Worm (Caenorhabditis elegans) whole organism, L1 larva: ENCODE results near the gene K02E11.5.
A peak's percentile ranks its signal among the peaks of the same experiment; 100 is the strongest.

ENCODE experiments used
- C34B4.2 ChIP-seq: sonication (generic microtip); optimal IDR thresholded peaks from 2 replicates; lab custom pipeline; 2017; ENCODE audit warnings: mild to moderate bottlenecking, missing genetic modification characterization, missing compliant biosample characterization
- F16B12.6 ChIP-seq: fragments of 150-350 bp; optimal IDR thresholded peaks from 2 replicates; lab custom pipeline; 2014; ENCODE audit warnings: missing biosample characterization, missing genetic modification characterization
- Y116A8C.19 ChIP-seq: sonication (generic microtip); optimal IDR thresholded peaks from 2 replicates; lab custom pipeline; 2016; ENCODE audit warnings: missing compliant biosample characterization, missing genetic modification characterization, borderline replicate concordance
- blmp-1 ChIP-seq: fragments of 150-350 bp; optimal IDR thresholded peaks from 2 replicates; lab custom pipeline; 2014; ENCODE audit warnings: missing biosample characterization, missing genetic modification characterization
- ceh-63 ChIP-seq: fragments of 200-800 bp; sonication (Bioruptor generic); optimal IDR thresholded peaks from 2 replicates; lab custom pipeline; 2018; ENCODE audit warnings: mild to moderate bottlenecking, missing genetic modification characterization, missing compliant biosample characterization
- ceh-8 ChIP-seq: fragments of 200-800 bp; sonication (Bioruptor generic); optimal IDR thresholded peaks from 2 replicates; lab custom pipeline; 2018; ENCODE audit warnings: mild to moderate bottlenecking, missing genetic modification characterization, moderate library complexity, missing compliant biosample characterization
- ces-1 ChIP-seq: fragments of 150-350 bp; optimal IDR thresholded peaks from 2 replicates; lab custom pipeline; 2014; ENCODE audit warnings: missing biosample characterization, missing genetic modification reagents, missing genetic modification characterization
- dpl-1 ChIP-seq, 3 experiments: fragments of 150-350 bp in 2 of 3; sonication (generic microtip) in 1 of 3; optimal IDR thresholded peaks; 2 replicates each; lab custom pipeline; 2014 to 2017; ENCODE audit warnings: missing biosample characterization in 3 of 3, missing genetic modification characterization in 3 of 3, missing genetic modification reagents in 3 of 3
- efl-1 ChIP-seq, 4 experiments: fragments of 150-350 bp; optimal IDR thresholded peaks in 3 of 4; peaks in 1 of 4; 1 replicate in 1 of 4; 2 replicates in 3 of 4; lab custom pipeline; 2014; ENCODE audit warnings: missing biosample characterization in 2 of 4, missing genetic modification characterization in 2 of 4, missing genetic modification reagents in 2 of 4
- egl-13 ChIP-seq: sonication (generic microtip); optimal IDR thresholded peaks from 2 replicates; lab custom pipeline; 2016; ENCODE audit warnings: missing genotype, missing genetic modification reagents, missing genetic modification characterization, missing compliant biosample characterization
- elt-2 ChIP-seq: sonication (generic microtip); optimal IDR thresholded peaks from 2 replicates; lab custom pipeline; 2016; ENCODE audit warnings: missing genetic modification characterization, mild to moderate bottlenecking, inconsistent platforms, missing compliant biosample characterization, missing genetic modification reagents
- fkh-8 ChIP-seq: sonication (generic microtip); optimal IDR thresholded peaks from 2 replicates; lab custom pipeline; 2016; ENCODE audit warnings: mild to moderate bottlenecking, missing genetic modification characterization, missing compliant biosample characterization
- grh-1 ChIP-seq: fragments of 200-800 bp; sonication (Bioruptor generic); IDR thresholded peaks from 2 replicates; pipeline ENCODE4 v1.3.6; 2022; ENCODE audit warnings: missing genetic modification reagents, missing genetic modification characterization, missing compliant biosample characterization
- hlh-17 ChIP-seq: fragments of 200-800 bp; sonication (Bioruptor generic); optimal IDR thresholded peaks from 2 replicates; lab custom pipeline; 2018; ENCODE audit warnings: missing genetic modification characterization, mild to moderate bottlenecking, missing compliant biosample characterization, moderate library complexity, borderline replicate concordance
- jun-1 ChIP-seq: fragments of 150-350 bp; optimal IDR thresholded peaks from 2 replicates; lab custom pipeline; 2014; ENCODE audit warnings: missing biosample characterization, missing genetic modification reagents, missing genetic modification characterization
- lin-13 ChIP-seq: fragments of 150-350 bp; optimal IDR thresholded peaks from 2 replicates; lab custom pipeline; 2014; ENCODE audit warnings: missing biosample characterization, missing genetic modification reagents, missing genetic modification characterization
- lin-14 ChIP-seq: fragments of 200-800 bp; sonication (Bioruptor generic); optimal IDR thresholded peaks from 2 replicates; lab custom pipeline; 2018; ENCODE audit warnings: mild to moderate bottlenecking, missing genetic modification characterization, moderate library complexity, missing compliant biosample characterization
- lin-39 ChIP-seq: fragments of 150-350 bp; optimal IDR thresholded peaks from 2 replicates; lab custom pipeline; 2014; ENCODE audit warnings: missing biosample characterization, missing genetic modification reagents, missing genetic modification characterization
- lir-3 ChIP-seq: sonication (generic microtip); optimal IDR thresholded peaks from 2 replicates; lab custom pipeline; 2016; ENCODE audit warnings: mild to moderate bottlenecking, missing genetic modification characterization, moderate library complexity, missing compliant biosample characterization; ENCODE audit not compliant: poor library complexity
- mab-9 ChIP-seq: fragments of 200-800 bp; sonication (Bioruptor generic); IDR thresholded peaks from 2 replicates; pipeline ENCODE4 v1.3.6; 2022; ENCODE audit warnings: missing genetic modification reagents, missing genetic modification characterization, missing compliant biosample characterization
- mep-1 ChIP-seq: fragments of 150-350 bp; optimal IDR thresholded peaks from 2 replicates; lab custom pipeline; 2014; ENCODE audit warnings: missing biosample characterization, missing genetic modification characterization
- nhr-28 ChIP-seq: fragments of 150-350 bp; optimal IDR thresholded peaks from 2 replicates; lab custom pipeline; 2014; ENCODE audit warnings: missing biosample characterization, missing genetic modification characterization
- nhr-47 ChIP-seq: sonication (generic microtip); optimal IDR thresholded peaks from 2 replicates; lab custom pipeline; 2016; ENCODE audit warnings: mild to moderate bottlenecking, missing genetic modification characterization, moderate library complexity, missing compliant biosample characterization
- nhr-84 ChIP-seq: sonication (generic microtip); optimal IDR thresholded peaks from 2 replicates; lab custom pipeline; 2017; ENCODE audit warnings: missing biosample characterization, missing genetic modification characterization
- nhr-85 ChIP-seq: sonication (generic microtip); peaks from one replicate; lab custom pipeline; 2016; ENCODE audit warnings: missing genetic modification characterization, inconsistent platforms, missing compliant biosample characterization
- pax-3 ChIP-seq: fragments of 200-800 bp; sonication (Bioruptor generic); optimal IDR thresholded peaks from 2 replicates; lab custom pipeline; 2018; ENCODE audit warnings: mild to moderate bottlenecking, missing genetic modification characterization, moderate library complexity, missing compliant biosample characterization
- rnt-1 ChIP-seq: sonication (generic microtip); optimal IDR thresholded peaks from 2 replicates; lab custom pipeline; 2016; ENCODE audit warnings: mild to moderate bottlenecking, missing genetic modification characterization, moderate library complexity, missing compliant biosample characterization
- snpc-4 ChIP-seq: fragments of 150-350 bp; optimal IDR thresholded peaks from 2 replicates; lab custom pipeline; 2014; ENCODE audit warnings: missing biosample characterization, missing genetic modification characterization
- snu-23 ChIP-seq: sonication (generic microtip); optimal IDR thresholded peaks from 2 replicates; lab custom pipeline; 2016; ENCODE audit warnings: missing genetic modification characterization, missing compliant biosample characterization
- tbx-2 ChIP-seq: sonication (generic microtip); optimal IDR thresholded peaks from 2 replicates; lab custom pipeline; 2016; ENCODE audit warnings: missing genetic modification characterization, missing compliant biosample characterization
- unc-30 ChIP-seq: sonication (generic microtip); optimal IDR thresholded peaks from 2 replicates; lab custom pipeline; 2017; ENCODE audit warnings: missing biosample characterization, missing genetic modification characterization
- unc-62 ChIP-seq: fragments of 150-350 bp; optimal IDR thresholded peaks from 2 replicates; lab custom pipeline; 2014; ENCODE audit warnings: missing biosample characterization, missing genetic modification reagents, missing genetic modification characterization
- unc-86 ChIP-seq: sonication (generic microtip); optimal IDR thresholded peaks from 2 replicates; lab custom pipeline; 2016; ENCODE audit warnings: missing genetic modification characterization, missing compliant biosample characterization

Gene K02E11.5

ce11 chrV:14240694-14241201, 11.4 kb upstream of the K02E11.5 start, which contains the start of gene K02E11.10:
K02E11.10 (minus strand) TSS chrV:14241151.
- TF ChIP-seq ceh-8 (GFP tag; lab: Kevin White, UChicago): peak; percentile 25
- TF ChIP-seq jun-1: no peak

ce11 chrV:14243904-14244303, 8.2 kb upstream of the K02E11.5 start, which contains the start of gene sre-7:
sre-7 (plus strand) TSS chrV:14244204.
- no peak for TF ChIP-seq elt-2 (tag; lab: Kevin White, UChicago)

ce11 chrV:14246761-14247160, 5.4 kb upstream of the K02E11.5 start, which contains the start of gene K02E11.3:
K02E11.3 (minus strand) TSS chrV:14246861.
- TF ChIP-seq efl-1 (optimal IDR thresholded peaks at IDR 0.05; lab: Kevin White, UChicago) (no peak), efl-1 (GFP tag; optimal IDR thresholded peaks at IDR 0.05 in 1 of 2; lab: Kevin White, UChicago) (peak in 1 of 2 experiments; percentile 31), ces-1 (no peak), ceh-63 (GFP tag; lab: Kevin White, UChicago) (no peak), tbx-2 (tag; lab: Kevin White, UChicago) (no peak), blmp-1 (tag; lab: Kevin White, UChicago) (no peak), lir-3 (no peak), dpl-1 (GFP tag; optimal IDR thresholded peaks at IDR 0.05; lab: Kevin White, UChicago) (no peak), rnt-1 (no peak)

ce11 chrV:14248025-14248424, 4.1 kb upstream of the K02E11.5 start, which contains the start of gene K02E11.4:
K02E11.4 (minus strand) TSS chrV:14248125.
- TF ChIP-seq nhr-47 (tag; lab: Kevin White, UChicago) (no peak), snu-23 (GFP tag; lab: Kevin White, UChicago) (no peak), nhr-28 (no peak)

ce11 chrV:14248654-14249053, 3.5 kb upstream of the K02E11.5 start, which contains the start of gene K02E11.6:
K02E11.6 (plus strand) TSS chrV:14248802.
- TF ChIP-seq mep-1 (tag; lab: Kevin White, UChicago): no peak
- no peak for TF ChIP-seq C34B4.2 (tag; lab: Kevin White, UChicago)
- TF ChIP-seq nhr-85 (tag; lab: Kevin White, UChicago): no peak
- no peak for TF ChIP-seq egl-13
- no peak for TF ChIP-seq unc-62 (GFP tag; lab: Kevin White, UChicago)
- no peak for TF ChIP-seq grh-1 (GFP tag; lab: Robert Waterston, UW)
- TF ChIP-seq nhr-84 (tag; lab: Kevin White, UChicago): no peak
- no peak for TF ChIP-seq lin-39 (tag; lab: Kevin White, UChicago)
- TF ChIP-seq F16B12.6: no peak
- TF ChIP-seq snu-23 (GFP tag; lab: Kevin White, UChicago): no peak
- no peak for TF ChIP-seq hlh-17 (GFP tag; lab: Kevin White, UChicago)
- no peak for TF ChIP-seq unc-30 (tag; lab: Kevin White, UChicago)
- TF ChIP-seq unc-86 (tag; lab: Kevin White, UChicago): no peak
- TF ChIP-seq mab-9: no peak
- TF ChIP-seq lin-14: no peak
- no peak for TF ChIP-seq snpc-4 (tag; lab: Kevin White, UChicago)
- no peak for TF ChIP-seq lin-13
- TF ChIP-seq fkh-8 (tag; lab: Kevin White, UChicago): no peak
- no peak for TF ChIP-seq lir-3
- TF ChIP-seq Y116A8C.19 (tag; lab: Kevin White, UChicago): no peak
- TF ChIP-seq, all 84 proteins: peak for 0

- TF ChIP-seq snu-23 (GFP tag; lab: Kevin White, UChicago) (no peak), pax-3 (tag; lab: Kevin White, UChicago) (peak; percentile 0)
- TF ChIP-seq, all 84 proteins: peak for 1
These were observed 2.1 kb downstream of the K02E11.5 start, which contains the start of gene K02E11.7 for ce11 chrV:14254221-14254620. K02E11.7 (minus strand) TSS chrV:14254321.
